Worm (Caenorhabditis elegans) whole organism, young adult: ENCODE data around the gene srd-7.

Source experiments
- F49E8.2 ChIP-seq: sonication (generic microtip); optimal IDR thresholded peaks from 3 replicates; lab custom pipeline; 2017; ENCODE audit warnings: missing genetic modification characterization, mild to moderate bottlenecking, missing compliant biosample characterization, antibody characterized with exemption, moderate library complexity; ENCODE audit not compliant: insufficient read depth
- mcd-1 ChIP-seq: fragments of 200-800 bp; sonication (Bioruptor generic); IDR thresholded peaks from 2 replicates; pipeline ENCODE4 v1.3.6; 2022; ENCODE audit warnings: missing genetic modification reagents, missing genetic modification characterization, missing compliant biosample characterization
- repo-1 ChIP-seq: sonication (generic microtip); optimal IDR thresholded peaks from 2 replicates; lab custom pipeline; 2017; ENCODE audit warnings: mild to moderate bottlenecking, missing genetic modification characterization, missing compliant biosample characterization

ce11 chrIV:10778582-10778981 lies 8.0 kb downstream of the srd-7 start:
- TF ChIP-seq repo-1 (tag; lab: Kevin White, UChicago): no peak
- no peak for TF ChIP-seq mcd-1 (GFP tag; lab: Robert Waterston, UW)
- TF ChIP-seq F49E8.2: no peak
